Worm (Caenorhabditis elegans): ENCODE measurements around the gene cgt-2.
"Not testable (repeated sequence)": the region's sequence is repeated elsewhere in the genome, so short reads cannot be mapped to it uniquely, and the experiment has no call there.

cgt-2 gene

ce11 chrX:17694669-17695282, at the start of gene cgt-2:
cgt-2 (plus strand) TSS chrX:17695232.
- TF ChIP-seq ztf-23 (GFP tag; IDR thresholded peaks at IDR 0.05) = no peak
- TF ChIP-seq klf-2 (GFP tag; conservative IDR thresholded peaks at IDR 0.05) = no peak
- TF ChIP-seq tab-1 (GFP tag; IDR thresholded peaks at IDR 0.05) = no peak
- no peak for TF ChIP-seq ref-1 (GFP tag; conservative IDR thresholded peaks at IDR 0.05)
- no peak for TF ChIP-seq med-1 (GFP tag; optimal IDR thresholded peaks at IDR 0.05; ENCODE audit: insufficient read depth)
- TF ChIP-seq cog-1 (tag; optimal IDR thresholded peaks at IDR 0.05) = no peak
- TF ChIP-seq flt-1 (GFP tag; IDR thresholded peaks at IDR 0.05) = no peak
- TF ChIP-seq T22C8.4 (GFP tag; IDR thresholded peaks at IDR 0.05) = no peak
- no peak for TF ChIP-seq ztf-29 (GFP tag; IDR thresholded peaks at IDR 0.05)

- TF ChIP-seq ztf-29, T22C8.4, tab-1 (GFP tag; IDR thresholded peaks at IDR 0.05): not testable (repeated sequence)
Measured at ce11 chrX:17649380-17649779, 45.7 kb upstream of the cgt-2 start, which contains the start of gene tmem-218. tmem-218 (plus strand) TSS chrX:17649680.

ce11 chrX:17662146-17662545, 32.9 kb upstream of the cgt-2 start, which contains the start of gene nlp-6:
nlp-6 (plus strand) TSS chrX:17662446.
- no peak for TF ChIP-seq cog-1 (tag; optimal IDR thresholded peaks at IDR 0.05)
- no peak for TF ChIP-seq klf-2 (GFP tag; conservative IDR thresholded peaks at IDR 0.05)
- TF ChIP-seq ref-1 (GFP tag; conservative IDR thresholded peaks at IDR 0.05) = no peak
- no peak for TF ChIP-seq ztf-29 (GFP tag; IDR thresholded peaks at IDR 0.05)
- TF ChIP-seq ztf-23 (GFP tag; IDR thresholded peaks at IDR 0.05) = no peak
- no peak for TF ChIP-seq flt-1 (GFP tag; IDR thresholded peaks at IDR 0.05)
- TF ChIP-seq T22C8.4 (GFP tag; IDR thresholded peaks at IDR 0.05) = no peak
- no peak for TF ChIP-seq med-1 (GFP tag; optimal IDR thresholded peaks at IDR 0.05; ENCODE audit: insufficient read depth)
- TF ChIP-seq tab-1 (GFP tag; IDR thresholded peaks at IDR 0.05) = no peak

ce11 chrX:17667288-17667687, 27.7 kb upstream of the cgt-2 start:
- TF ChIP-seq tab-1 (GFP tag; IDR thresholded peaks at IDR 0.05) = no peak
- no peak for TF ChIP-seq cog-1 (tag; optimal IDR thresholded peaks at IDR 0.05)
- TF ChIP-seq ztf-29 (GFP tag; IDR thresholded peaks at IDR 0.05) = no peak
- TF ChIP-seq ref-1 (GFP tag; conservative IDR thresholded peaks at IDR 0.05) = no peak
- no peak for TF ChIP-seq flt-1 (GFP tag; IDR thresholded peaks at IDR 0.05)
- TF ChIP-seq med-1 (GFP tag; optimal IDR thresholded peaks at IDR 0.05; ENCODE audit: insufficient read depth) = no peak

ce11 chrX:17670379-17671077, 24.5 kb upstream of the cgt-2 start, which contains the start of gene T23E7.2:
T23E7.2 (plus strand) TSS chrX:17671027.
- TF ChIP-seq flt-1 (GFP tag; IDR thresholded peaks at IDR 0.05) = no peak
- TF ChIP-seq tab-1 (GFP tag; IDR thresholded peaks at IDR 0.05) = no peak
- TF ChIP-seq ztf-23 (GFP tag; IDR thresholded peaks at IDR 0.05) = no peak
- no peak for TF ChIP-seq ref-1 (GFP tag; conservative IDR thresholded peaks at IDR 0.05)
- TF ChIP-seq T22C8.4 (GFP tag; IDR thresholded peaks at IDR 0.05) = no peak

ce11 chrX:17672256-17672655, 22.8 kb upstream of the cgt-2 start:
- TF ChIP-seq cog-1 (tag; optimal IDR thresholded peaks at IDR 0.05) (no peak), med-1 (GFP tag; optimal IDR thresholded peaks at IDR 0.05; ENCODE audit: insufficient read depth) (no peak), flt-1 (GFP tag; IDR thresholded peaks at IDR 0.05) (no peak), ref-1 (GFP tag; conservative IDR thresholded peaks at IDR 0.05) (no peak), T22C8.4 (GFP tag; IDR thresholded peaks at IDR 0.05) (no peak), tab-1 (GFP tag; IDR thresholded peaks at IDR 0.05) (no peak), ztf-23 (GFP tag; IDR thresholded peaks at IDR 0.05) (no peak), klf-2 (GFP tag; conservative IDR thresholded peaks at IDR 0.05) (no peak), ztf-29 (GFP tag; IDR thresholded peaks at IDR 0.05) (no peak)

ce11 chrX:17674313-17674712, 20.7 kb upstream of the cgt-2 start:
- TF ChIP-seq cog-1 (tag; optimal IDR thresholded peaks at IDR 0.05) = no peak
- no peak for TF ChIP-seq tab-1 (GFP tag; IDR thresholded peaks at IDR 0.05)
- no peak for TF ChIP-seq ref-1 (GFP tag; conservative IDR thresholded peaks at IDR 0.05)
- no peak for TF ChIP-seq T22C8.4 (GFP tag; IDR thresholded peaks at IDR 0.05)
- no peak for TF ChIP-seq ztf-23 (GFP tag; IDR thresholded peaks at IDR 0.05)

- TF ChIP-seq med-1 (GFP tag; optimal IDR thresholded peaks at IDR 0.05; ENCODE audit: insufficient read depth) (no peak), ztf-23 (GFP tag; IDR thresholded peaks at IDR 0.05) (no peak), tab-1 (GFP tag; IDR thresholded peaks at IDR 0.05) (no peak), T22C8.4 (GFP tag; IDR thresholded peaks at IDR 0.05) (no peak), ref-1 (GFP tag; conservative IDR thresholded peaks at IDR 0.05) (no peak), flt-1 (GFP tag; IDR thresholded peaks at IDR 0.05) (no peak), ztf-29 (GFP tag; IDR thresholded peaks at IDR 0.05) (no peak), klf-2 (GFP tag; conservative IDR thresholded peaks at IDR 0.05) (no peak), cog-1 (tag; optimal IDR thresholded peaks at IDR 0.05) (no peak)
Measured at ce11 chrX:17675727-17676126, 19.3 kb upstream of the cgt-2 start.

DNA sequence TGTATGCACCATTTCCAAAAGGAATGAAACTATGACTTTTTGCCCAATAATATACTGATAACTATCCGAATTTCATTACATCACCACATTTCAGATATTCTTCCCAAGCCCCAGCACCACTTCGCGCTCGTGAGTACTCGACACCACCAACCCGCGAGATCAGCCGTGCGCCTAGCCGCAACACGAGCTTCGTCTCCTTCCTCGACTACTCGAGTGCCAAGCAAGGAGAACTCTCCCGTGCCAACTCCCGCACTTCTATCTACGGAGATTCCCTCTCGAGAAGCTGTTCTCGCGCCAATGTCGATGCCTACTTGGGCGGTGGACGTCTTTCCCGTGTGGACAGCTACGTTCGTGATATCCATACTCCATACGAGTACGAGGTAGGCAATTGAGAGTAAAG, 18.4 kb upstream of the cgt-2 start:
- TF ChIP-seq flt-1 (GFP tag; IDR thresholded peaks at IDR 0.05) = no peak
- no peak for TF ChIP-seq ztf-29 (GFP tag; IDR thresholded peaks at IDR 0.05)
- no peak for TF ChIP-seq cog-1 (tag; optimal IDR thresholded peaks at IDR 0.05)
- no peak for TF ChIP-seq klf-2 (GFP tag; conservative IDR thresholded peaks at IDR 0.05)
- TF ChIP-seq T22C8.4 (GFP tag; IDR thresholded peaks at IDR 0.05) = no peak
- no peak for TF ChIP-seq ref-1 (GFP tag; conservative IDR thresholded peaks at IDR 0.05)
- no peak for TF ChIP-seq tab-1 (GFP tag; IDR thresholded peaks at IDR 0.05)
- TF ChIP-seq med-1 (GFP tag; optimal IDR thresholded peaks at IDR 0.05; ENCODE audit: insufficient read depth) = no peak

ce11 chrX:17681534-17681933, 13.5 kb upstream of the cgt-2 start:
- no peak for TF ChIP-seq cog-1 (tag; optimal IDR thresholded peaks at IDR 0.05)
- no peak for TF ChIP-seq med-1 (GFP tag; optimal IDR thresholded peaks at IDR 0.05; ENCODE audit: insufficient read depth)
- no peak for TF ChIP-seq ztf-23 (GFP tag; IDR thresholded peaks at IDR 0.05)
- TF ChIP-seq ztf-29 (GFP tag; IDR thresholded peaks at IDR 0.05) = no peak
- no peak for TF ChIP-seq T22C8.4 (GFP tag; IDR thresholded peaks at IDR 0.05)
